Fruit fly (Drosophila melanogaster): ENCODE data around the gene Rh6.

DNA sequence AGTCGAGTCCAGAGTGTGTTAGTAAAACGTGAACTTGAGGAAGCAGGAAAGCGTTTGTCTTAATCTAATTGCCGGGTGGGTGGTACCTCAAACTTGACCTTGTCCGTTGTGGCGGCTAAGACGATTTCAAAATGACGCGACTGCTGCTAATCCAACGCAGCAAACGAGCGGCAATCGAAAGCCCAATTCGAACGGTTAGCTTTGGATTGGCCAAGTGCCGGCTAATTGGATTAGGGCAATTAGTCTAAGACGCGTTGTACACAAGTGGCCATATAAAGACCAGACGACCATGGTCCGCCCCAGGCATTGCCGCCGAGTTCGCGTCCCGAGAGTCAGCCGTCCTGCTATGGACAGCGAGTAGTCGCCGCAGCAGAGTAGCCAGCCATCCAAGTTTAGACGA, at the start of gene Rh6:
- TF ChIP-seq CG9437 (GFP tag; optimal IDR thresholded peaks at IDR 0.05), result no peak
- no peak for TF ChIP-seq kay (GFP tag; optimal IDR thresholded peaks at IDR 0.05)
- no peak for TF ChIP-seq Chrac-16 (GFP tag; optimal IDR thresholded peaks at IDR 0.05)
- TF ChIP-seq gem (tag; optimal IDR thresholded peaks at IDR 0.05), result no peak
- no peak for TF ChIP-seq chm (GFP tag; IDR thresholded peaks at IDR 0.05)
- TF ChIP-seq bab2 (GFP tag; optimal IDR thresholded peaks at IDR 0.05), result no peak
- TF ChIP-seq CG3163 (GFP tag; optimal IDR thresholded peaks at IDR 0.05), result no peak
- TF ChIP-seq CG12219 (GFP tag; optimal IDR thresholded peaks at IDR 0.05), result no peak
- TF ChIP-seq Poxn (GFP tag; IDR thresholded peaks at IDR 0.05), result no peak
- no peak for TF ChIP-seq HLHmδ (GFP tag; optimal IDR thresholded peaks at IDR 0.05)
- no peak for TF ChIP-seq fd3F (GFP tag; optimal IDR thresholded peaks at IDR 0.05)
